Worm (Caenorhabditis elegans): ENCODE measurements around the gene F25E5.2.

F25E5.2 gene

ce11 chrV:7432441-7433146 lies 22.5 kb upstream of the F25E5.2 start (continued):
- TF ChIP-seq C06A6.2 (GFP tag; conservative IDR thresholded peaks at IDR 0.05) (peak; percentile 59), nhr-80 (tag; optimal IDR thresholded peaks at IDR 0.05) (peak; percentile 58), nhr-27 (tag; optimal IDR thresholded peaks at IDR 0.05) (peak; percentile 33), hlh-12 (tag; optimal IDR thresholded peaks at IDR 0.05) (no peak), dox-1 (GFP tag; IDR thresholded peaks at IDR 0.05) (peak; percentile 65), somi-1 (GFP tag; optimal IDR thresholded peaks at IDR 0.05) (no peak), ceh-27 (GFP tag; optimal IDR thresholded peaks at IDR 0.05) (peak; percentile 9), madf-10 (tag; optimal IDR thresholded peaks at IDR 0.05) (peak; percentile 82), mcd-1 (GFP tag; IDR thresholded peaks at IDR 0.05) (no peak), ceh-100 (GFP tag; IDR thresholded peaks at IDR 0.05) (no peak), ztf-26 (tag; optimal IDR thresholded peaks at IDR 0.05) (peak; percentile 40), ztf-3 (GFP tag; optimal IDR thresholded peaks at IDR 0.05) (peak; percentile 22), atf-7 (tag; optimal IDR thresholded peaks at IDR 0.05) (peak; percentile 39), attf-6 (GFP tag; IDR thresholded peaks at IDR 0.05) (no peak), ama-1 (optimal IDR thresholded peaks at IDR 0.05) (peak; percentile 88), ama-1 (GFP tag; optimal IDR thresholded peaks at IDR 0.05) (no peak), lin-54 (GFP tag; optimal IDR thresholded peaks at IDR 0.05) (no peak), lin-40 (tag; optimal IDR thresholded peaks at IDR 0.05) (no peak), hmg-20 (GFP tag; IDR thresholded peaks at IDR 0.05) (no peak), tlf-1 (GFP tag; optimal IDR thresholded peaks at IDR 0.05) (peak; percentile 53), lin-35 (GFP tag; optimal IDR thresholded peaks at IDR 0.05) (peak in 1 of 3 experiments; percentile 29), snpc-1.1 (tag; optimal IDR thresholded peaks at IDR 0.05; ENCODE audit: insufficient read depth) (no peak), mel-28 (tag; optimal IDR thresholded peaks at IDR 0.05; ENCODE audit: borderline replicate concordance) (no peak), Y53F4B.3 (GFP tag; IDR thresholded peaks at IDR 0.05) (no peak), nfya-1 (tag; optimal IDR thresholded peaks at IDR 0.05; ENCODE audit: borderline replicate concordance, insufficient read depth) (no peak), B0019.2 (GFP tag; conservative IDR thresholded peaks at IDR 0.05) (no peak), K12H6.12 (tag; optimal IDR thresholded peaks at IDR 0.05) (peak; percentile 2), sptf-2 (GFP tag; optimal IDR thresholded peaks at IDR 0.05) (no peak), nhr-90 (tag; optimal IDR thresholded peaks at IDR 0.05) (peak; percentile 66), chd-7 (tag; optimal IDR thresholded peaks at IDR 0.05) (peak; percentile 82), dpl-1 (GFP tag; optimal IDR thresholded peaks at IDR 0.05) (no peak), F33H1.4 (GFP tag; IDR thresholded peaks at IDR 0.05) (no peak), F57A8.1 (GFP tag; optimal IDR thresholded peaks at IDR 0.05) (no peak), rpc-1 (optimal IDR thresholded peaks at IDR 0.05) (no peak), rpc-1 (tag; optimal IDR thresholded peaks at IDR 0.05) (no peak), pha-4 (tag; optimal IDR thresholded peaks at IDR 0.05) (peak; percentile 83), bed-2 (GFP tag; IDR thresholded peaks at IDR 0.05) (no peak), nhr-120 (GFP tag; IDR thresholded peaks at IDR 0.05) (no peak), nhr-179 (tag; optimal IDR thresholded peaks at IDR 0.05) (no peak), T26A5.8 (tag; optimal IDR thresholded peaks at IDR 0.05) (no peak), egl-18 (GFP tag; IDR thresholded peaks at IDR 0.05) (no peak), pbrm-1 (GFP tag; IDR thresholded peaks at IDR 0.05) (peak; percentile 64; the same call in 1 of the 2 replicates), let-526 (GFP tag; IDR thresholded peaks at IDR 0.05) (no peak), lsy-27 (tag; optimal IDR thresholded peaks at IDR 0.05; ENCODE audit: borderline replicate concordance, insufficient read depth) (no peak), ztf-28 (GFP tag; IDR thresholded peaks at IDR 0.05) (no peak), Y56A3A.18 (GFP tag; IDR thresholded peaks at IDR 0.05) (peak; percentile 56), dpff-1 (tag; optimal IDR thresholded peaks at IDR 0.05) (no peak), let-607 (tag; optimal IDR thresholded peaks at IDR 0.05) (peak in 1 of 2 experiments; percentile 42), F52B5.7 (tag; optimal IDR thresholded peaks at IDR 0.05) (peak; percentile 96)
